Fruit fly (Drosophila melanogaster): ENCODE measurements around the gene CG42820.

CG42820 gene

dm6 chr2L:8361204-8361952 is 30.8 kb downstream of the CG42820 start (continued):
- TF ChIP-seq CG4318 (GFP tag; optimal IDR thresholded peaks at IDR 0.05) (peak; percentile 5), Ets21C (GFP tag; optimal IDR thresholded peaks at IDR 0.05) (peak; percentile 40), topi (GFP tag; optimal IDR thresholded peaks at IDR 0.05) (peak; percentile 42), spab (GFP tag; optimal IDR thresholded peaks at IDR 0.05) (peak; percentile 46), svp (GFP tag) (peak; percentile 85), fkh (GFP tag; optimal IDR thresholded peaks at IDR 0.05) (peak; percentile 75), net (GFP tag; optimal IDR thresholded peaks at IDR 0.05) (peak; percentile 47), Eip93F (GFP tag; optimal IDR thresholded peaks at IDR 0.05) (no peak), eg (GFP tag; IDR thresholded peaks at IDR 0.05) (peak; percentile 43; the same call in 2 of the 3 replicates), fd85E (GFP tag; optimal IDR thresholded peaks at IDR 0.05) (peak; percentile 17), achi (GFP tag; optimal IDR thresholded peaks at IDR 0.05) (peak; percentile 60), Hr39 (GFP tag; optimal IDR thresholded peaks at IDR 0.05) (peak; percentile 68), esn (GFP tag; optimal IDR thresholded peaks at IDR 0.05) (peak; percentile 75), CG34406 (GFP tag; optimal IDR thresholded peaks at IDR 0.05) (peak; percentile 46), dac (GFP tag; optimal IDR thresholded peaks at IDR 0.05) (no peak), CG8119 (GFP tag; IDR thresholded peaks at IDR 0.05) (no peak; the same call in 1 of the 3 replicates), Ets96B (tag; optimal IDR thresholded peaks at IDR 0.05) (peak; percentile 17), CG16779 (tag; optimal IDR thresholded peaks at IDR 0.05) (no peak), Gug (GFP tag; IDR thresholded peaks at IDR 0.05) (0 out of 2 replicates have a peak, but pooled peaks have one; percentile 25), CG10631 (GFP tag; optimal IDR thresholded peaks at IDR 0.05) (peak; percentile 42), CG8319 (GFP tag; optimal IDR thresholded peaks at IDR 0.05) (peak; percentile 27), Sox15 (GFP tag; optimal IDR thresholded peaks at IDR 0.05) (peak; percentile 40), CG10669 (GFP tag; optimal IDR thresholded peaks at IDR 0.05) (peak; percentile 32), CG6792 (GFP tag; optimal IDR thresholded peaks at IDR 0.05) (peak; percentile 62), salr (GFP tag; optimal IDR thresholded peaks at IDR 0.05) (peak in 1 of 2 experiments; percentile 52), CG32006 (GFP tag; optimal IDR thresholded peaks at IDR 0.05) (peak; percentile 73), vri (GFP tag; optimal IDR thresholded peaks at IDR 0.05) (no peak), Blimp-1 (GFP tag; optimal IDR thresholded peaks at IDR 0.05) (peak; percentile 41), CG6808 (GFP tag; optimal IDR thresholded peaks at IDR 0.05) (peak; percentile 54), cyc (GFP tag; optimal IDR thresholded peaks at IDR 0.05) (peak; percentile 49), CG6854 (GFP tag; optimal IDR thresholded peaks at IDR 0.05) (peak; percentile 5), CG3919 (GFP tag; optimal IDR thresholded peaks at IDR 0.05) (no peak), CG11902 (GFP tag; optimal IDR thresholded peaks at IDR 0.05) (peak; percentile 20), CG15336 (GFP tag; IDR thresholded peaks at IDR 0.05) (peak; percentile 63), CG3032 (tag; optimal IDR thresholded peaks at IDR 0.05) (peak; percentile 56), ss (GFP tag; optimal IDR thresholded peaks at IDR 0.05) (peak; percentile 30 to 62), Lpt (GFP tag; optimal IDR thresholded peaks at IDR 0.05) (no peak), CG7368 (GFP tag; optimal IDR thresholded peaks at IDR 0.05) (no peak)

dm6 chr2L:8355419-8355818 is 36.8 kb downstream of the CG42820 start:
- no peak for TF ChIP-seq lz (GFP tag; optimal IDR thresholded peaks at IDR 0.05)
- no peak for TF ChIP-seq CG11902 (GFP tag; optimal IDR thresholded peaks at IDR 0.05)
- no peak for TF ChIP-seq Ets96B (tag; optimal IDR thresholded peaks at IDR 0.05)
- no peak for TF ChIP-seq Hr39 (GFP tag; optimal IDR thresholded peaks at IDR 0.05)
- no peak for TF ChIP-seq Lpt (GFP tag; optimal IDR thresholded peaks at IDR 0.05)
- TF ChIP-seq fkh (GFP tag; optimal IDR thresholded peaks at IDR 0.05), result no peak
- no peak for TF ChIP-seq fd85E (GFP tag; optimal IDR thresholded peaks at IDR 0.05)
- TF ChIP-seq topi (GFP tag; optimal IDR thresholded peaks at IDR 0.05), result no peak
- TF ChIP-seq CG6163 (GFP tag; IDR thresholded peaks at IDR 0.05), result no peak
- TF ChIP-seq Sox15 (GFP tag; optimal IDR thresholded peaks at IDR 0.05), result no peak
- no peak for TF ChIP-seq net (GFP tag; optimal IDR thresholded peaks at IDR 0.05)
- TF ChIP-seq spab (GFP tag; optimal IDR thresholded peaks at IDR 0.05), result no peak
- no peak for TF ChIP-seq dsx (GFP tag; optimal IDR thresholded peaks at IDR 0.05; ENCODE audit: poor library complexity, severe bottlenecking)
- no peak for TF ChIP-seq Smox (GFP tag; optimal IDR thresholded peaks at IDR 0.05)
- no peak for TF ChIP-seq CG16779 (tag; optimal IDR thresholded peaks at IDR 0.05)
- TF ChIP-seq Gug (GFP tag; IDR thresholded peaks at IDR 0.05), result no peak

Data from whole organism, prepupa.